Worm (Caenorhabditis elegans) whole organism, mixed stage, embryonic: ENCODE data around the gene sre-18.

Experiments used
- M03D4.4 ChIP-seq: sonication (generic microtip); optimal IDR thresholded peaks from 2 replicates; lab custom pipeline; 2017; ENCODE audit warnings: mild to moderate bottlenecking, missing genetic modification characterization, missing compliant biosample characterization
- bed-3 ChIP-seq: fragments of 200-800 bp; sonication (Bioruptor generic); optimal IDR thresholded peaks from 3 replicates; lab custom pipeline; 2018; ENCODE audit warnings: mild to moderate bottlenecking, missing genetic modification characterization, moderate library complexity, missing compliant biosample characterization
- blmp-1 ChIP-seq: fragments of 150-350 bp; optimal IDR thresholded peaks from 2 replicates; lab custom pipeline; 2014; ENCODE audit warnings: missing biosample characterization, missing genetic modification characterization
- ceh-39 ChIP-seq: fragments of 150-350 bp; optimal IDR thresholded peaks from 2 replicates; lab custom pipeline; 2014; ENCODE audit warnings: missing biosample characterization, missing genetic modification characterization
- ceh-43 ChIP-seq: fragments of 200-800 bp; sonication (Bioruptor generic); optimal IDR thresholded peaks from 2 replicates; lab custom pipeline; 2018; ENCODE audit warnings: mild to moderate bottlenecking, missing genetic modification characterization, moderate library complexity, missing compliant biosample characterization
- ceh-83 ChIP-seq: fragments of 200-800 bp; sonication (Bioruptor generic); optimal IDR thresholded peaks from 2 replicates; lab custom pipeline; 2018; ENCODE audit warnings: mild to moderate bottlenecking, missing genetic modification characterization, missing compliant biosample characterization
- ces-1 ChIP-seq: fragments of 150-350 bp; optimal IDR thresholded peaks from 2 replicates; lab custom pipeline; 2014; ENCODE audit warnings: missing biosample characterization, missing genetic modification reagents, missing genetic modification characterization
- cnd-1 ChIP-seq: fragments of 200-800 bp; sonication (Bioruptor generic); optimal IDR thresholded peaks from 2 replicates; lab custom pipeline; 2018; ENCODE audit warnings: mild to moderate bottlenecking, missing genetic modification characterization, missing compliant biosample characterization
- drap-1 ChIP-seq: fragments of 200-800 bp; sonication (Bioruptor generic); optimal IDR thresholded peaks from 3 replicates; lab custom pipeline; 2018; ENCODE audit warnings: mild to moderate bottlenecking, missing genetic modification characterization, missing compliant biosample characterization
- elt-1 ChIP-seq: sonication (generic microtip); optimal IDR thresholded peaks from 2 replicates; lab custom pipeline; 2017; ENCODE audit warnings: missing genetic modification characterization, mild to moderate bottlenecking, missing compliant biosample characterization, antibody characterized with exemption, moderate library complexity, borderline replicate concordance; ENCODE audit not compliant: insufficient read depth
- elt-3 ChIP-seq: fragments of 150-350 bp; optimal IDR thresholded peaks from 2 replicates; lab custom pipeline; 2014; ENCODE audit warnings: missing biosample characterization, missing genetic modification characterization
- flh-1 ChIP-seq: fragments of 200-800 bp; sonication (Bioruptor generic); optimal IDR thresholded peaks from 2 replicates; lab custom pipeline; 2018; ENCODE audit warnings: mild to moderate bottlenecking, missing genetic modification characterization, moderate library complexity, missing compliant biosample characterization
- ham-2 ChIP-seq: fragments of 200-800 bp; sonication (Bioruptor generic); optimal IDR thresholded peaks from 2 replicates; lab custom pipeline; 2018; ENCODE audit warnings: mild to moderate bottlenecking, missing genetic modification characterization, missing compliant biosample characterization
- hlh-1 ChIP-seq: fragments of 150-350 bp; optimal IDR thresholded peaks from 2 replicates; lab custom pipeline; 2014; ENCODE audit warnings: missing biosample characterization, missing genetic modification reagents, missing genetic modification characterization
- lin-13 ChIP-seq: fragments of 150-350 bp; optimal IDR thresholded peaks from 2 replicates; lab custom pipeline; 2014; ENCODE audit warnings: missing biosample characterization, missing genetic modification characterization
- lin-32 ChIP-seq: fragments of 200-800 bp; sonication (Bioruptor generic); optimal IDR thresholded peaks from 2 replicates; lab custom pipeline; 2018; ENCODE audit warnings: mild to moderate bottlenecking, missing genetic modification characterization, missing compliant biosample characterization
- lsy-2 ChIP-seq: fragments of 150-350 bp; optimal IDR thresholded peaks from 2 replicates; lab custom pipeline; 2014; ENCODE audit warnings: missing biosample characterization, missing genetic modification characterization
- mab-5 ChIP-seq: fragments of 150-350 bp; optimal IDR thresholded peaks from 2 replicates; lab custom pipeline; 2014; ENCODE audit warnings: missing biosample characterization, missing genetic modification characterization
- mep-1 ChIP-seq: fragments of 150-350 bp; optimal IDR thresholded peaks from 2 replicates; lab custom pipeline; 2017; ENCODE audit warnings: missing biosample characterization, missing genetic modification reagents, missing genetic modification characterization, inconsistent platforms
- mls-2 ChIP-seq: sonication (generic microtip); optimal IDR thresholded peaks from 2 replicates; lab custom pipeline; 2016; ENCODE audit warnings: mild to moderate bottlenecking, missing genetic modification characterization, moderate library complexity, missing compliant biosample characterization
- nhr-12 ChIP-seq: fragments of 150-350 bp; optimal IDR thresholded peaks from 2 replicates; lab custom pipeline; 2014; ENCODE audit warnings: missing biosample characterization, missing genetic modification characterization
- nhr-2 ChIP-seq: fragments of 150-350 bp; optimal IDR thresholded peaks from 2 replicates; lab custom pipeline; 2014; ENCODE audit warnings: missing biosample characterization, missing genetic modification characterization
- nhr-237 ChIP-seq: fragments of 150-350 bp; optimal IDR thresholded peaks from 2 replicates; lab custom pipeline; 2014; ENCODE audit warnings: missing biosample characterization, missing genetic modification characterization
- nhr-28 ChIP-seq: fragments of 150-350 bp; optimal IDR thresholded peaks from 2 replicates; lab custom pipeline; 2014; ENCODE audit warnings: missing biosample characterization, missing genetic modification characterization
- nhr-76 ChIP-seq: sonication (generic microtip); optimal IDR thresholded peaks from 2 replicates; lab custom pipeline; 2017; ENCODE audit warnings: missing biosample characterization, missing genetic modification characterization
- pha-4 ChIP-seq: fragments of 150-350 bp; optimal IDR thresholded peaks from 2 replicates; lab custom pipeline; 2018; ENCODE audit warnings: missing biosample characterization, missing genetic modification reagents, missing genetic modification characterization
- sem-2 ChIP-seq: fragments of 200-800 bp; sonication (Bioruptor generic); optimal IDR thresholded peaks from 2 replicates; lab custom pipeline; 2018; ENCODE audit warnings: mild to moderate bottlenecking, missing genetic modification characterization, missing compliant biosample characterization
- snpc-4 ChIP-seq: fragments of 150-350 bp; optimal IDR thresholded peaks from 2 replicates; lab custom pipeline; 2014; ENCODE audit warnings: missing biosample characterization, missing genetic modification characterization
- sptf-1 ChIP-seq: sonication (generic microtip); optimal IDR thresholded peaks from 2 replicates; lab custom pipeline; 2017; ENCODE audit warnings: mild to moderate bottlenecking, missing genetic modification characterization, moderate library complexity, missing compliant biosample characterization
- tbx-8 ChIP-seq: fragments of 200-800 bp; sonication (Bioruptor generic); optimal IDR thresholded peaks from 2 replicates; lab custom pipeline; 2018; ENCODE audit warnings: mild to moderate bottlenecking, missing genetic modification characterization, moderate library complexity, missing compliant biosample characterization
- unc-120 ChIP-seq: sonication (generic microtip); optimal IDR thresholded peaks from 2 replicates; lab custom pipeline; 2017; ENCODE audit warnings: missing genetic modification characterization, missing compliant biosample characterization; ENCODE audit not compliant: poor library complexity, severe bottlenecking
- unc-39 ChIP-seq: fragments of 150-350 bp; optimal IDR thresholded peaks from 2 replicates; lab custom pipeline; 2014; ENCODE audit warnings: missing biosample characterization, missing genetic modification characterization
- unc-62 ChIP-seq: fragments of 150-350 bp; optimal IDR thresholded peaks from 2 replicates; lab custom pipeline; 2014; ENCODE audit warnings: missing biosample characterization, missing genetic modification reagents, missing genetic modification characterization
- zip-8 ChIP-seq: fragments of 150-350 bp; optimal IDR thresholded peaks from 2 replicates; lab custom pipeline; 2014; ENCODE audit warnings: missing biosample characterization, missing genetic modification characterization
- ztf-11 ChIP-seq: fragments of 150-350 bp; optimal IDR thresholded peaks from 2 replicates; lab custom pipeline; 2014; ENCODE audit warnings: missing biosample characterization, missing genetic modification characterization

The sre-18 gene

ce11 chrIV:12274365-12274764 is 44.8 kb upstream of the sre-18 start:
- TF ChIP-seq snpc-4 (no peak), unc-62 (no peak), ceh-83 (GFP tag; lab: Kevin White, UChicago) (no peak), hlh-1 (no peak)

ce11 chrIV:12270392-12270791 is 40.8 kb upstream of the sre-18 start, which contains the start of gene C42C1.3:
Gene C42C1.3, minus strand, starts transcription at chrIV:12270492.
- TF ChIP-seq elt-3 (tag; lab: Kevin White, UChicago) (no peak), ces-1 (GFP tag; lab: Kevin White, UChicago) (no peak), lin-13 (tag; lab: Kevin White, UChicago) (no peak), mab-5 (tag; lab: Kevin White, UChicago) (no peak), ceh-39 (tag; lab: Kevin White, UChicago) (no peak), nhr-76 (tag; lab: Kevin White, UChicago) (no peak), pha-4 (tag; lab: Kevin White, UChicago) (no peak), M03D4.4 (tag; lab: Kevin White, UChicago) (no peak), snpc-4 (no peak), ham-2 (GFP tag; lab: Kevin White, UChicago) (no peak), lin-32 (GFP tag; lab: Kevin White, UChicago) (no peak)

- TF ChIP-seq sptf-1 (tag; lab: Kevin White, UChicago): no peak
- no peak for TF ChIP-seq snpc-4
- no peak for TF ChIP-seq elt-1 (tag; lab: Kevin White, UChicago)
- TF ChIP-seq nhr-2 (tag; lab: Kevin White, UChicago): no peak
- TF ChIP-seq unc-39 (tag; lab: Kevin White, UChicago): no peak
- no peak for TF ChIP-seq nhr-28 (tag; lab: Kevin White, UChicago)
- TF ChIP-seq nhr-237 (tag; lab: Kevin White, UChicago): peak; percentile 58
- peak; percentile 45 for TF ChIP-seq ceh-39 (tag; lab: Kevin White, UChicago)
- TF ChIP-seq mab-5 (tag; lab: Kevin White, UChicago): no peak
- no peak for TF ChIP-seq cnd-1 (tag; lab: Kevin White, UChicago)
- TF ChIP-seq bed-3 (GFP tag; lab: Kevin White, UChicago): no peak
- TF ChIP-seq unc-62: peak; percentile 37
- no peak for TF ChIP-seq M03D4.4 (tag; lab: Kevin White, UChicago)
- TF ChIP-seq nhr-76 (tag; lab: Kevin White, UChicago): no peak
- no peak for TF ChIP-seq tbx-8 (GFP tag; lab: Kevin White, UChicago)
- TF ChIP-seq nhr-12 (tag; lab: Kevin White, UChicago): no peak
- TF ChIP-seq ceh-43: peak; percentile 52
- no peak for TF ChIP-seq mls-2 (tag; lab: Kevin White, UChicago)
- TF ChIP-seq ham-2 (GFP tag; lab: Kevin White, UChicago): peak; percentile 65
- no peak for TF ChIP-seq blmp-1 (tag; lab: Kevin White, UChicago)
- TF ChIP-seq lin-13 (tag; lab: Kevin White, UChicago): peak; percentile 61
- peak; percentile 73 for TF ChIP-seq unc-120 (tag; lab: Kevin White, UChicago)
- TF ChIP-seq mep-1 (tag; lab: Kevin White, UChicago): peak; percentile 71
- TF ChIP-seq ces-1 (GFP tag; lab: Kevin White, UChicago): peak; percentile 73
- no peak for TF ChIP-seq sem-2 (GFP tag; lab: Kevin White, UChicago)
- TF ChIP-seq lsy-2 (tag; lab: Kevin White, UChicago): peak; percentile 96
- TF ChIP-seq elt-3 (tag; lab: Kevin White, UChicago): no peak
- no peak for TF ChIP-seq ztf-11 (tag; lab: Kevin White, UChicago)
- peak; percentile 92 for TF ChIP-seq hlh-1
- no peak for TF ChIP-seq lin-32 (GFP tag; lab: Kevin White, UChicago)
- TF ChIP-seq pha-4 (tag; lab: Kevin White, UChicago): peak; percentile 40
- TF ChIP-seq zip-8 (tag; lab: Kevin White, UChicago): no peak
- no peak for TF ChIP-seq flh-1 (GFP tag; lab: Kevin White, UChicago)
- TF ChIP-seq ceh-83 (GFP tag; lab: Kevin White, UChicago): no peak
- TF ChIP-seq drap-1 (GFP tag; lab: Kevin White, UChicago): no peak
Measured at ce11 chrIV:12268272-12269045, 38.9 kb upstream of the sre-18 start, which contains the start of the genes ppm-1.H and rpl-34. Gene ppm-1.H, minus strand, starts transcription at chrIV:12268322. Gene rpl-34, plus strand, starts transcription at chrIV:12268995.
